Fruit fly (Drosophila melanogaster): ENCODE measurements around the gene Pitslre.

DNA sequence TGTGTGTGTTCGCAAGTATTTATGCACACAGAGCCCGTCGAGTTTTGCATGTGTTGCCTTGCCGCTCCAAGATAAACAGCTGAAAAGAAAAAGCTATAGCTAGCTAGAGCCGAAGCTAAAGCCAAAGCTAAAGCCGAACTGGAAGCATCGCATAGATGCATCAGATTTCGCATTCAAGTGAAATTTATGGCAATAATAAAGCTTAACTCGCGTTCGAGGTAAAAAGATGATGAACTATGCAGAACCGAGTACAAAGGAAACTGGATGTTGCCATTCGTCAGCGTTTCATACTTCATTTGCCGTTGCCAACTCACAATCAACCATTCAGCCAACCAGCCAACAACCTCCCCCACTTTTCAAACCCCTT lies 37.1 kb upstream of the Pitslre start:
- TF ChIP-seq cato (GFP tag; optimal IDR thresholded peaks at IDR 0.05; ENCODE audit: borderline replicate concordance) (no peak), wek (GFP tag; optimal IDR thresholded peaks at IDR 0.05) (no peak)

Measured in whole organism, embryonic.